Worm (Caenorhabditis elegans): ENCODE results near the gene F13E9.16.

The F13E9.16 gene

DNA sequence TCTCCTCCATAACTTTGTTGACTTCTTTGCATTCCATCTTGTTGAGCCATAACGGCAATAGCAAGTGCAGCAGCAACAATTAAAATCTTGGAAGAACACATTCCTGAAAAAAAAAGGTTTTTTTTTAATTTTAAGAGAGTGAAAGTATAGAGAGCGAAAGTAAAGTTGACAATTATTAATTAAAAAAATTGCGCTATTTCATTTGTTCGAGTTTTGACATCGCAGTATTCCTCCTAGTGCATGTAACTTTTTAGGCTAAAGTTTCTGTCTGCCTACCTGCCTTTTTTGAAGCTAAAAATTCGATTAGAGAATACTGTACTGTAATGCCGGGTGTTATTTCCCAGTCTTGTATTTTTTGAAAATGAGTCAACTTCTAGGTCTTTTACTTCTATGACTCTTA is 4.8 kb upstream of the F13E9.16 start, which contains the start of gene srlf-12:
TSS of gene srlf-12 (minus strand) at position 101 of the 400 bp plus-strand sequence.
- TF ChIP-seq ceh-82 (tag; optimal IDR thresholded peaks at IDR 0.05) (no peak), skn-1 (tag; optimal IDR thresholded peaks at IDR 0.05) (no peak), ztf-4 (tag; optimal IDR thresholded peaks at IDR 0.05) (no peak), jun-1 (tag; optimal IDR thresholded peaks at IDR 0.05) (no peak), eor-1 (tag; optimal IDR thresholded peaks at IDR 0.05) (no peak), daf-12 (tag; optimal IDR thresholded peaks at IDR 0.05) (no peak), unc-39 (tag; optimal IDR thresholded peaks at IDR 0.05) (no peak), nhr-67 (tag; optimal IDR thresholded peaks at IDR 0.05) (no peak), snpc-4 (tag; optimal IDR thresholded peaks at IDR 0.05) (no peak), ama-1 (optimal IDR thresholded peaks at IDR 0.05) (no peak), aly-2 (tag; optimal IDR thresholded peaks at IDR 0.05) (no peak), nhr-76 (tag; optimal IDR thresholded peaks at IDR 0.05) (no peak), nhr-237 (tag; optimal IDR thresholded peaks at IDR 0.05) (no peak), mml-1 (tag; optimal IDR thresholded peaks at IDR 0.05) (no peak), ztf-11 (tag; optimal IDR thresholded peaks at IDR 0.05) (no peak), nhr-25 (tag; optimal IDR thresholded peaks at IDR 0.05) (no peak), ceh-16 (tag; optimal IDR thresholded peaks at IDR 0.05) (no peak)

ce11 chrIV:10889820-10890462 is 2.8 kb upstream of the F13E9.16 start, which contains the start of gene F13E9.15:
Gene F13E9.15 (minus strand): TSS chrIV:10889870.
- TF ChIP-seq zag-1 (tag; optimal IDR thresholded peaks at IDR 0.05) (no peak), ztf-4 (tag; optimal IDR thresholded peaks at IDR 0.05) (no peak), egl-5 (tag; optimal IDR thresholded peaks at IDR 0.05) (no peak), nhr-43 (tag; optimal IDR thresholded peaks at IDR 0.05; ENCODE audit: poor library complexity, severe bottlenecking) (no peak), lin-39 (tag; optimal IDR thresholded peaks at IDR 0.05) (no peak), eor-1 (tag; optimal IDR thresholded peaks at IDR 0.05) (no peak), elt-1 (tag; optimal IDR thresholded peaks at IDR 0.05) (no peak), sea-2 (GFP tag; optimal IDR thresholded peaks at IDR 0.05) (no peak), ceh-9 (tag; optimal IDR thresholded peaks at IDR 0.05) (no peak), lin-15B (tag; optimal IDR thresholded peaks at IDR 0.05) (no peak), mml-1 (tag; optimal IDR thresholded peaks at IDR 0.05) (no peak), hmg-11 (tag; optimal IDR thresholded peaks at IDR 0.05) (no peak)

ce11 chrIV:10885915-10886314 is 1.3 kb downstream of the F13E9.16 start, which contains the start of gene srlf-11:
Gene srlf-11 (minus strand): TSS chrIV:10886015.
- no peak for TF ChIP-seq ztf-11 (tag; optimal IDR thresholded peaks at IDR 0.05)
- TF ChIP-seq aly-2 (tag; optimal IDR thresholded peaks at IDR 0.05): no peak
- no peak for TF ChIP-seq ceh-16 (tag; optimal IDR thresholded peaks at IDR 0.05)
- TF ChIP-seq fkh-10 (GFP tag; optimal IDR thresholded peaks at IDR 0.05): no peak
- no peak for TF ChIP-seq egl-27 (tag; optimal IDR thresholded peaks at IDR 0.05)
- no peak for TF ChIP-seq nhr-43 (tag; optimal IDR thresholded peaks at IDR 0.05; ENCODE audit: poor library complexity, severe bottlenecking)
- no peak for TF ChIP-seq nhr-237 (tag; optimal IDR thresholded peaks at IDR 0.05)
- no peak for TF ChIP-seq zag-1 (tag; optimal IDR thresholded peaks at IDR 0.05)

- no peak for TF ChIP-seq lin-15B (tag; optimal IDR thresholded peaks at IDR 0.05)
- no peak for TF ChIP-seq elt-2 (tag; optimal IDR thresholded peaks at IDR 0.05)
- TF ChIP-seq ztf-11 (tag; optimal IDR thresholded peaks at IDR 0.05): no peak
- no peak for TF ChIP-seq ZK546.5 (tag; optimal IDR thresholded peaks at IDR 0.05)
- no peak for TF ChIP-seq aly-2 (tag; optimal IDR thresholded peaks at IDR 0.05)
- TF ChIP-seq daf-12 (tag; optimal IDR thresholded peaks at IDR 0.05): no peak
- no peak for TF ChIP-seq eor-1 (tag; optimal IDR thresholded peaks at IDR 0.05)
- no peak for TF ChIP-seq hmg-11 (tag; optimal IDR thresholded peaks at IDR 0.05)
- no peak for TF ChIP-seq tbx-2 (tag; optimal IDR thresholded peaks at IDR 0.05)
- no peak for TF ChIP-seq jun-1 (tag; optimal IDR thresholded peaks at IDR 0.05)
- no peak for TF ChIP-seq nfya-1 (tag; optimal IDR thresholded peaks at IDR 0.05; ENCODE audit: insufficient read depth)
- no peak for TF ChIP-seq unc-62 (GFP tag; optimal IDR thresholded peaks at IDR 0.05)
- TF ChIP-seq nhr-11 (tag; optimal IDR thresholded peaks at IDR 0.05): no peak
- no peak for TF ChIP-seq nhr-25 (tag; optimal IDR thresholded peaks at IDR 0.05)
- TF ChIP-seq R02D3.7 (tag; optimal IDR thresholded peaks at IDR 0.05): no peak
- TF ChIP-seq elt-1 (tag; optimal IDR thresholded peaks at IDR 0.05): no peak
- no peak for TF ChIP-seq ztf-4 (tag; optimal IDR thresholded peaks at IDR 0.05)
- no peak for TF ChIP-seq elt-3 (tag; optimal IDR thresholded peaks at IDR 0.05)
- no peak for TF ChIP-seq egl-5 (tag; optimal IDR thresholded peaks at IDR 0.05)
- TF ChIP-seq lin-39 (tag; optimal IDR thresholded peaks at IDR 0.05): no peak
Measured at ce11 chrIV:10884263-10884662, 2.9 kb downstream of the F13E9.16 start, which contains the start of gene F13E9.5. Gene F13E9.5 (minus strand): TSS chrIV:10884363.

Data from whole organism, L3 larva.